Worm (Caenorhabditis elegans): ENCODE data around the gene nas-25.
A peak's percentile ranks its signal among the peaks of the same experiment; 100 is the strongest.

nas-25 gene

DNA sequence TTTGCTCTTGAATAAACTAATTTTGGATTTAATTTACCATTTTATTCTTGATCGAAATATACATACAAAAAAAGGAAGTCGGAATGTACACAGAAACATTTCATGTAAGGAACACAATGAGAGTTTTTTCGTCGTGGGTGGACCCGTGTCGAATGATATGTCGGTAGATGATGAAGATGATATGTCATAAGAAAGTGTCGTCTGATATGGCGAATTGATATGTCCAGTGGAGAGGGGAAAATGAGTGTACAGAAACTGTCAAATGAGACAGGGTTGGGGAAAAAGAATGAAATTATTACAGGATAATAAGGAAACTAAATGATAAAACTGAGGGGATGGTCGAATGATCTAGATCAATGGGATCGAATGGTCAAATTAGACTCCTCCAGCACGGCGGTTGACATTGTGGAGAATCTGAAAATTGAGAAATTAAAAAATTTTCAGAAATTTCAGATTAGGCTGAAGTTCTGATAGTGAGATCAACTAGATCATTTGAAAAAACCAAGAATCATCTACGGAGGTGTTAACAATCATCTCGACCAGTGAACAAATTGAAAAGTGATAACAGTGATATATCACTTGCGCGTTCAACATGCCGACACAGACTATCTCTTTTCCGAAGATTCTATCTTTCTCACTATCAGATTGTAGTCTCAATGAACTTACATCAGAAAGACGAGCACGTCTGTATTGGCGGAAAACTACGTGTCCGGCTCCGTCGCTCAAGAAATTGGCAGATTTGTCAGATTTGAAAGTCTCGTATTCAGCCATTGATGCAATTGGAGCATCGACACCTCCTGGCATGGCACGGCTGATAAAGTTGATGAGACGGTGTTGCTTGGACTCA is 5.5 kb upstream of the nas-25 start:
- TF ChIP-seq rnt-1 (tag; optimal IDR thresholded peaks at IDR 0.05) = peak; percentile 9
- no peak for TF ChIP-seq nhr-12 (tag; optimal IDR thresholded peaks at IDR 0.05)
- TF ChIP-seq lin-14 (GFP tag; optimal IDR thresholded peaks at IDR 0.05) = peak; percentile 4
- TF ChIP-seq nhr-47 (tag; optimal IDR thresholded peaks at IDR 0.05) = peak; percentile 48
- no peak for TF ChIP-seq efl-3 (GFP tag; optimal IDR thresholded peaks at IDR 0.05)
- TF ChIP-seq snu-23 (GFP tag; optimal IDR thresholded peaks at IDR 0.05) = peak; percentile 4
- TF ChIP-seq fkh-8 (tag; optimal IDR thresholded peaks at IDR 0.05) = no peak
- peak; percentile 33 for TF ChIP-seq blmp-1 (tag; optimal IDR thresholded peaks at IDR 0.05)
- no peak for TF ChIP-seq unc-86 (tag; optimal IDR thresholded peaks at IDR 0.05)
- TF ChIP-seq mep-1 (tag; optimal IDR thresholded peaks at IDR 0.05) = no peak
- TF ChIP-seq irx-1 (tag; optimal IDR thresholded peaks at IDR 0.05) = no peak
- TF ChIP-seq nhr-71 (tag; optimal IDR thresholded peaks at IDR 0.05) = peak; percentile 35
- no peak for TF ChIP-seq nhr-84 (tag; optimal IDR thresholded peaks at IDR 0.05)
- TF ChIP-seq ama-1 (optimal IDR thresholded peaks at IDR 0.05) = peak; percentile 46
- no peak for TF ChIP-seq alr-1 (tag; optimal IDR thresholded peaks at IDR 0.05; ENCODE audit: borderline replicate concordance)
- peak; percentile 8 for TF ChIP-seq lin-15B (tag; optimal IDR thresholded peaks at IDR 0.05)
- TF ChIP-seq nhr-20 (tag; optimal IDR thresholded peaks at IDR 0.05) = peak; percentile 57
- TF ChIP-seq elt-3 (tag; optimal IDR thresholded peaks at IDR 0.05) = peak in 3 of 6 experiments; percentile 30 to 61 (median 33)
- no peak for TF ChIP-seq unc-62 (GFP tag; optimal IDR thresholded peaks at IDR 0.05)
- TF ChIP-seq lsy-2 (tag; optimal IDR thresholded peaks at IDR 0.05) = no peak
- no peak for TF ChIP-seq ceh-8 (GFP tag; optimal IDR thresholded peaks at IDR 0.05)
- TF ChIP-seq aly-2 (tag; optimal IDR thresholded peaks at IDR 0.05) = peak; percentile 35
- TF ChIP-seq efl-1 (optimal IDR thresholded peaks at IDR 0.05) = peak in 1 of 2 experiments; percentile 1
- TF ChIP-seq efl-1 (GFP tag; optimal IDR thresholded peaks at IDR 0.05 in 1 of 2) = peak in 1 of 2 experiments; percentile 89
- TF ChIP-seq unc-30 (tag; optimal IDR thresholded peaks at IDR 0.05) = no peak
- TF ChIP-seq F16B12.6 (tag; optimal IDR thresholded peaks at IDR 0.05) = no peak
- TF ChIP-seq grh-1 (GFP tag; IDR thresholded peaks at IDR 0.05) = 0 out of 2 replicates have a peak, but pooled peaks have one; percentile 25
- no peak for TF ChIP-seq ceh-63 (GFP tag; optimal IDR thresholded peaks at IDR 0.05)
- TF ChIP-seq hpl-2 (GFP tag; optimal IDR thresholded peaks at IDR 0.05) = no peak
- no peak for TF ChIP-seq ztf-11 (tag; optimal IDR thresholded peaks at IDR 0.05)
- peak; percentile 28 for TF ChIP-seq lir-3 (tag; optimal IDR thresholded peaks at IDR 0.05; ENCODE audit: poor library complexity)
- no peak for TF ChIP-seq ceh-82 (tag; optimal IDR thresholded peaks at IDR 0.05)
- no peak for TF ChIP-seq pag-3 (tag; optimal IDR thresholded peaks at IDR 0.05; ENCODE audit: borderline replicate concordance, insufficient read depth)
- TF ChIP-seq elt-2 (tag; optimal IDR thresholded peaks at IDR 0.05) = no peak
- no peak for TF ChIP-seq sox-4 (tag; optimal IDR thresholded peaks at IDR 0.05)
- TF ChIP-seq nhr-90 (tag; optimal IDR thresholded peaks at IDR 0.05; ENCODE audit: poor library complexity) = no peak
- TF ChIP-seq pax-3 (tag; optimal IDR thresholded peaks at IDR 0.05) = no peak
- TF ChIP-seq lin-39 (tag; optimal IDR thresholded peaks at IDR 0.05) = no peak
- no peak for TF ChIP-seq snpc-4 (tag; optimal IDR thresholded peaks at IDR 0.05)
- TF ChIP-seq ceh-90 (tag; optimal IDR thresholded peaks at IDR 0.05) = no peak
- no peak for TF ChIP-seq unc-130 (tag; optimal IDR thresholded peaks at IDR 0.05)
- no peak for TF ChIP-seq jun-1 (tag; optimal IDR thresholded peaks at IDR 0.05)
- peak in 1 of 2 experiments; percentile 48 for TF ChIP-seq lin-35 (GFP tag; optimal IDR thresholded peaks at IDR 0.05)
- peak; percentile 3 for TF ChIP-seq lin-13 (GFP tag; optimal IDR thresholded peaks at IDR 0.05)
- TF ChIP-seq tbx-2 (tag; optimal IDR thresholded peaks at IDR 0.05) = peak; percentile 42
- TF ChIP-seq nhr-85 (tag) = peak; percentile 73
- TF ChIP-seq zag-1 (tag; optimal IDR thresholded peaks at IDR 0.05) = no peak
- peak; percentile 31; the same call in 1 of the 2 replicates for TF ChIP-seq nhr-19 (GFP tag; conservative IDR thresholded peaks at IDR 0.05)
- TF ChIP-seq ztf-4 (tag; optimal IDR thresholded peaks at IDR 0.05) = peak; percentile 0

All from whole organism, L1 larva.